Fruit fly (Drosophila melanogaster): ENCODE measurements around the gene dpr19.

Gene dpr19

DNA sequence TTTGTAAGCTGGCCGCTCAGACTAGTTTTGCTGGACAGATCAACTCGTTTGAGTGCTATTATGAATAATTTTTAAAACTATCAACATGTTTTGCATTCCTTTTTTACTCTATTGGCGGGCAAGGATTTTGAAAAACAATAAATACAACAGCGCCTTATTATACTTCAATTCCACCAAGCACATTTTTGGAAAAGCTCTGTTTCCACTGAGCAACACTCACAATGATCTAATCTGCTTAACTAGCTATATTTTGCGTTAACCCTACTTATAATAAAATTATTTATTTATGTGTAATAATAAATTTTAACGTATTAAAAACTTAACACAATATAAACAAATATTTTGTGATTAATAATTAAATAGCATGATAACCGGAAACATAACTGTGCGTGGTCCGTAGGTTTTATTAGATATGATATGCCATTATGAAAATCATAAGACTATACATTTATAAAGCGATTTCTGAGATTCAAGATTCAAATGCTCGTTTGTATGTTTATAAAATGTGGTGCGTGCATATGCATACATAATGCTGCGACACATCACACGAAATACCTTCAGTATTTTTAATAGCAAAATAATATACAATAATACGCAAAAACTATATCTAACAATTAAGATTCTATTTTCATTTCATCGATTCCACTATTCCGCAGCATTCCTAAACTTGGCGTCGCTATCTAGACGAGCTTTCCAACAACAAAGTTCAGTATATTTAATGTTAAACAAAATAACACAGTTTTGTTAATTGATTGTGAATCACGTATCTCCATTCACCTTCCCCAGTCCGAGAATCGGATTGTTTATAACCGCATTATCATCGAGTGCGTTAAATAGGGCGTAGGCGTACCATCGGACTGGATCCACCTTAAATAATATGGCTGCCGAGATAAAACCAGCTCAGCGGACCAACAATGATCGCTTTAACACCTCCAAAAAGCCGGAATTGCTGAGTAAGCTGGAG, 47.0 kb downstream of the dpr19 start, which contains the start of the genes pie and Wdfy2 (continued):
- no peak for TF ChIP-seq ash1 (GFP tag; optimal IDR thresholded peaks at IDR 0.05)
- no peak for TF ChIP-seq H15 (GFP tag; IDR thresholded peaks at IDR 0.05)
- no peak for TF ChIP-seq CG6254 (GFP tag; optimal IDR thresholded peaks at IDR 0.05)
- TF ChIP-seq Med (GFP tag), result peak; percentile 65
- TF ChIP-seq CkIIα-i1 (GFP tag; IDR thresholded peaks at IDR 0.05), result no peak
- no peak for TF ChIP-seq bcd (GFP tag; optimal IDR thresholded peaks at IDR 0.05)
- TF ChIP-seq org-1 (GFP tag; optimal IDR thresholded peaks at IDR 0.05), result no peak
- no peak for TF ChIP-seq CG4707 (GFP tag; optimal IDR thresholded peaks at IDR 0.05)
- TF ChIP-seq gt (GFP tag; IDR thresholded peaks at IDR 0.05), result no peak
- TF ChIP-seq D19B (GFP tag; optimal IDR thresholded peaks at IDR 0.05), result no peak
- TF ChIP-seq CG4360 (GFP tag; IDR thresholded peaks at IDR 0.05), result no peak
- no peak for TF ChIP-seq CG10209 (GFP tag; optimal IDR thresholded peaks at IDR 0.05)
- TF ChIP-seq CG9609 (GFP tag; optimal IDR thresholded peaks at IDR 0.05), result no peak
- TF ChIP-seq ftz-f1 (GFP tag; optimal IDR thresholded peaks at IDR 0.05), result no peak
- no peak for TF ChIP-seq vnd (GFP tag; IDR thresholded peaks at IDR 0.05; ENCODE audit: partially characterized antibody)
- TF ChIP-seq Vsx1 (GFP tag; optimal IDR thresholded peaks at IDR 0.05), result no peak
- TF ChIP-seq Ssrp (tag; optimal IDR thresholded peaks at IDR 0.05), result no peak
- no peak for TF ChIP-seq Sox100B (GFP tag; optimal IDR thresholded peaks at IDR 0.05)
- TF ChIP-seq h (optimal IDR thresholded peaks at IDR 0.05), result no peak
- no peak for TF ChIP-seq Ada2b (GFP tag; IDR thresholded peaks at IDR 0.05)
- TF ChIP-seq slbo (GFP tag; IDR thresholded peaks at IDR 0.05), result 0 out of 2 replicates have a peak, but pooled peaks have one; percentile 22
- TF ChIP-seq hth (optimal IDR thresholded peaks at IDR 0.05), result no peak
- TF ChIP-seq YL-1 (GFP tag; optimal IDR thresholded peaks at IDR 0.05), result peak; percentile 19
- TF ChIP-seq Dip3 (GFP tag; optimal IDR thresholded peaks at IDR 0.05), result no peak
- no peak for TF ChIP-seq CG8290 (GFP tag; optimal IDR thresholded peaks at IDR 0.05)
- no peak for TF ChIP-seq CG8290 (tag; optimal IDR thresholded peaks at IDR 0.05)
- TF ChIP-seq CG8944 (GFP tag; optimal IDR thresholded peaks at IDR 0.05), result no peak
- TF ChIP-seq Pdp1 (GFP tag; optimal IDR thresholded peaks at IDR 0.05), result no peak
- TF ChIP-seq gce (GFP tag; IDR thresholded peaks at IDR 0.05), result no peak
- no peak for TF ChIP-seq CG34224 (GFP tag; IDR thresholded peaks at IDR 0.05; ENCODE audit: partially characterized antibody)
- TF ChIP-seq corto (GFP tag; optimal IDR thresholded peaks at IDR 0.05), result no peak
- TF ChIP-seq CG3407 (GFP tag; optimal IDR thresholded peaks at IDR 0.05), result no peak
- TF ChIP-seq Eip74EF (GFP tag; optimal IDR thresholded peaks at IDR 0.05), result peak in 1 of 2 experiments; percentile 88
- no peak for TF ChIP-seq Taf1 (GFP tag; IDR thresholded peaks at IDR 0.05)
- TF ChIP-seq ci (GFP tag; IDR thresholded peaks at IDR 0.05), result no peak
- no peak for TF ChIP-seq fd3F (GFP tag; optimal IDR thresholded peaks at IDR 0.05)
- TF ChIP-seq CG1603 (tag; optimal IDR thresholded peaks at IDR 0.05), result peak; percentile 99
- no peak for TF ChIP-seq Sin3A (optimal IDR thresholded peaks at IDR 0.05)
- 0 out of 2 replicates have a peak, but pooled peaks have one; percentile 13 for TF ChIP-seq Rfx (GFP tag; IDR thresholded peaks at IDR 0.05)
- no peak for TF ChIP-seq hbn (GFP tag; IDR thresholded peaks at IDR 0.05; ENCODE audit: partially characterized antibody)
- TF ChIP-seq Hsf (GFP tag; optimal IDR thresholded peaks at IDR 0.05), result no peak
- no peak for TF ChIP-seq B-H1 (GFP tag; IDR thresholded peaks at IDR 0.05)
- TF ChIP-seq CG12659 (GFP tag; optimal IDR thresholded peaks at IDR 0.05), result peak; percentile 36
- TF ChIP-seq nom (GFP tag; optimal IDR thresholded peaks at IDR 0.05), result no peak
- TF ChIP-seq phol (tag; optimal IDR thresholded peaks at IDR 0.05), result peak; percentile 39
- TF ChIP-seq CG14050 (GFP tag; IDR thresholded peaks at IDR 0.05), result no peak
- TF ChIP-seq rib (GFP tag; IDR thresholded peaks at IDR 0.05), result no peak
- no peak for TF ChIP-seq CHES-1-like (GFP tag; optimal IDR thresholded peaks at IDR 0.05)
- no peak for TF ChIP-seq disco-r (GFP tag; optimal IDR thresholded peaks at IDR 0.05)
- no peak for TF ChIP-seq NfI (GFP tag; optimal IDR thresholded peaks at IDR 0.05)
